Fruit fly (Drosophila melanogaster) S2 (cell line): Measurements from ENCODE around the gene CG5104.

ENCODE experiments used
- CG8478 ChIP-seq: fragments of >200 bp; optimal IDR thresholded peaks from 2 replicates; lab custom pipeline; 2018
- CTCF ChIP-seq, 2 experiments: fragments of >200 bp; optimal IDR thresholded peaks; 2 replicates each; lab custom pipeline; 2018

DNA sequence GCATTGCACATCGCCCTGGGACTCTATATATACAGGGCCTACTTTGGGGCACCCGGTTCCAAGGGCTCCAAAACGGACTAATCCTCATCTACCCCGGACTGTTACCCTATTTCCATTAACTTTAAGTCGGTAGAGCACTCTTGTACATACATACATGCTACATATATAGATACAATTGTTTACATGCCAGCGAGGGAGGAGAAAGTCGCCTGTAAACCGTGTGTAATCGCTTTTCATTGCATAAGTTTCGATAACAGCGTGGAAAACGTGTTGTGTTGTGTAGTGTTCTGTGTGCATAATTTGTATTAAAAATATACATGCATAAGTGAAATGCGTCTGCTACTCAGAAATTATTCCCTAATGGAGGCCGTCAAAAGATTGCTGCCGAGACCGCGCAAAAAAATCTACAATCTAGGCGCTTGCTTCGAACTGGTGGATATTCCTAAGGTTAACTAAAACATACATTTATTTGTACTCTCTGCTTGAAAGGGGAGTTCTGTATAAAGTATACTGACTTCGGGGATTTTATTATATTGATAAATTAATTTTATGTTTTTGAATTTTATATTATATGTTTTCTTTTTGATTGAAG is 46.5 kb upstream of the CG5104 start, which contains the start of gene isoQC:
- TF ChIP-seq CG8478 (no peak), CTCF (optimal IDR thresholded peaks at IDR 0.05; lab: Kevin White, UChicago) (no peak)
